Worm (Caenorhabditis elegans) whole organism, L4/young adult: ENCODE measurements around the gene Y57A10A.29.

Source experiments
- W03F9.2 ChIP-seq: fragments of 150-350 bp; optimal IDR thresholded peaks from 2 replicates; lab custom pipeline; 2014; ENCODE audit warnings: missing biosample characterization, missing genetic modification characterization
- dao-5 ChIP-seq: sonication (generic microtip); optimal IDR thresholded peaks from 2 replicates; lab custom pipeline; 2016; ENCODE audit warnings: missing genotype, missing genetic modification characterization, moderate library complexity, missing compliant biosample characterization
- him-1 ChIP-seq: sonication (generic microtip); optimal IDR thresholded peaks from 2 replicates; lab custom pipeline; 2016; ENCODE audit warnings: missing genotype, missing genetic modification reagents, missing genetic modification characterization, missing compliant biosample characterization

DNA sequence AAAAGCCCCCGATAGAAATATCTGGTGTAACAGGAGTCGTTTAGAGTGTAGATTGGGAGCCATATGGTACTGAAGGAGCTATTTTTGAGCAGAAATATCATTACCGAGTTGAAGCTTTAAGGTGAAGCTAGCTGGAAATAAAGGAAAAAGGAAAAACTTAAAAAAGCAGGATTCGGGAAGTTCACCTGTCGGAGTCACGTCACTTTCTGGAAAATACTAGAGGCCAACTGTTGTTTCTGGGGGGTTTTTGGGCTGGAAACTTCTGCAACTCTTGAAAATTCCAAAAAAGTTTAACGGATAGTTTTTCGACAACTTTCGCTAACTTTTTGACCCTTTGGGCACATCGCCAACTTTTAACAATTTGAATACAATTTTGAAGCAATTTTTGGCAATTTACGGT, 43.9 kb downstream of the Y57A10A.29 start, which contains the start of gene sre-53:
- TF ChIP-seq W03F9.2 (no peak), him-1 (tag; lab: Kevin White, UChicago) (no peak), dao-5 (tag; lab: Kevin White, UChicago) (no peak)
